Comparison of ENCODE assay signal across 2 fruit fly cellular contexts in the genomic region with DNA sequence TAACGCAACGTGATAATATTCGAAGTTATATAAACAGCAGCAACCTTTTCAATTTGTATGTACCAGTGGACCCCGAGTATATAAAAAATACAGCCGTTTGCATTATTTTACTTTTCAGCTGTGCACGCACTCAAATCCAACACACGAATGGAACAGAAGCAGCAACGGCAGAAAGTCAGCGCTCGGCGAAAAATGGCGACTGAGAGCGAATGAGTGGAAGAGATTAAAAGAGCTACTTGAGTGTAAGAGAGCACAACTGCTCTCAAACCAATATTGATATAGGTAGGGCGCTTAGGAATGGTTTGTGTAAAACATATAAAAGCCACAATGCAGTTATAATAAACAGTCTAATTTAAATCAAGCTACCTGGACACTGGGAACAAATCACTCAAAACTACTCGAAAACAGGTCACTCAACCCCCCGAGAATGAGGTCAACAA.
TF ChIP-seq lines count a peak whose summit lies in the region.

No protein-coding gene starts in this region.

TF ChIP-seq in whole organism, embryonic, 481 proteins besides CTCF, POLR2A, EP300 and RAD21 (continued from another document and continues in another):
- TF ChIP-seq CG10274 (GFP tag; optimal IDR thresholded peaks at IDR 0.05; lab: Kevin White, UChicago) (no peak), zen (tag; optimal IDR thresholded peaks at IDR 0.05; lab: Kevin White, UChicago) (no peak), CG15011 (GFP tag; optimal IDR thresholded peaks at IDR 0.05; lab: Kevin White, UChicago) (peak; percentile 65), CG13894 (tag; optimal IDR thresholded peaks at IDR 0.05; lab: Kevin White, UChicago) (no peak), CG7556 (GFP tag; optimal IDR thresholded peaks at IDR 0.05; lab: Kevin White, UChicago) (peak; percentile 55), chn (GFP tag; optimal IDR thresholded peaks at IDR 0.05; lab: Kevin White, UChicago) (peak; percentile 47), HHEX (GFP tag; optimal IDR thresholded peaks at IDR 0.05; lab: Kevin White, UChicago) (peak; percentile 80), Hmr (GFP tag; optimal IDR thresholded peaks at IDR 0.05; lab: Kevin White, UChicago) (peak; percentile 79), nerfin-2 (GFP tag; IDR thresholded peaks at IDR 0.05; lab: Robert Waterston, UW; ENCODE audit: partially characterized antibody) (no peak), CG33557 (GFP tag; optimal IDR thresholded peaks at IDR 0.05; lab: Kevin White, UChicago) (peak; percentile 68), Rx (GFP tag; IDR thresholded peaks at IDR 0.05; lab: Robert Waterston, UW) (no peak), CG8388 (GFP tag; optimal IDR thresholded peaks at IDR 0.05; lab: Kevin White, UChicago) (peak; percentile 35), CG16815 (GFP tag; optimal IDR thresholded peaks at IDR 0.05; lab: Kevin White, UChicago) (no peak), CG14050 (GFP tag; IDR thresholded peaks at IDR 0.05; lab: Robert Waterston, UW) (no peak), HLHmδ (GFP tag; optimal IDR thresholded peaks at IDR 0.05; lab: Kevin White, UChicago) (peak; percentile 82), HmgZ (tag; optimal IDR thresholded peaks at IDR 0.05; lab: Kevin White, UChicago) (peak; percentile 42), CG34376 (GFP tag; optimal IDR thresholded peaks at IDR 0.05; lab: Kevin White, UChicago) (peak; percentile 85), fd102C (GFP tag; optimal IDR thresholded peaks at IDR 0.05; lab: Kevin White, UChicago) (peak; percentile 80), Fer1 (GFP tag; optimal IDR thresholded peaks at IDR 0.05; lab: Kevin White, UChicago) (peak; percentile 84), ci (GFP tag; IDR thresholded peaks at IDR 0.05; lab: Robert Waterston, UW) (peak; percentile 86), sr (GFP tag; IDR thresholded peaks at IDR 0.05; lab: Robert Waterston, UW) (peak; percentile 38; the same call in 1 of the 3 replicates), CG15269 (tag; optimal IDR thresholded peaks at IDR 0.05; lab: Kevin White, UChicago) (peak; percentile 42), CG31388 (GFP tag; optimal IDR thresholded peaks at IDR 0.05; lab: Kevin White, UChicago) (no peak), CG1024 (GFP tag; IDR thresholded peaks at IDR 0.05; lab: Robert Waterston, UW) (peak; percentile 52; the same call in 1 of the 2 replicates), NC2α (GFP tag; optimal IDR thresholded peaks at IDR 0.05; lab: Kevin White, UChicago) (peak; percentile 43), stc (GFP tag; IDR thresholded peaks at IDR 0.05; lab: Robert Waterston, UW) (peak; percentile 57; the same call in 1 of the 2 replicates), CG12236 (GFP tag; optimal IDR thresholded peaks at IDR 0.05; lab: Kevin White, UChicago) (peak; percentile 39), ara (GFP tag; IDR thresholded peaks at IDR 0.05; lab: Robert Waterston, UW) (no peak), row (GFP tag; IDR thresholded peaks at IDR 0.05; lab: Robert Waterston, UW) (no peak; the same call in 2 of the 3 replicates), CG3407 (GFP tag; optimal IDR thresholded peaks at IDR 0.05; lab: Kevin White, UChicago) (peak; percentile 91), CG11695 (GFP tag; IDR thresholded peaks at IDR 0.05; lab: Robert Waterston, UW) (peak; percentile 72), chinmo (GFP tag; IDR thresholded peaks at IDR 0.05; lab: Robert Waterston, UW; ENCODE audit: partially characterized antibody) (peak; percentile 82; the same call in 1 of the 4 replicates), CG4854 (GFP tag; optimal IDR thresholded peaks at IDR 0.05; lab: Kevin White, UChicago) (peak; percentile 12), Elba2 (GFP tag; optimal IDR thresholded peaks at IDR 0.05; lab: Kevin White, UChicago) (no peak), Sry-β (GFP tag; optimal IDR thresholded peaks at IDR 0.05; lab: Kevin White, UChicago) (peak; percentile 29), CG8290 (GFP tag; optimal IDR thresholded peaks at IDR 0.05; lab: Kevin White, UChicago) (peak; percentile 49), CG8290 (tag; optimal IDR thresholded peaks at IDR 0.05; lab: Kevin White, UChicago) (peak; percentile 53 to 63), tll (GFP tag; optimal IDR thresholded peaks at IDR 0.05; lab: Kevin White, UChicago) (peak in 1 of 2 experiments; percentile 84), CG9932 (GFP tag; IDR thresholded peaks at IDR 0.05; lab: Robert Waterston, UW) (no peak), CG2889 (GFP tag; IDR thresholded peaks at IDR 0.05; lab: Robert Waterston, UW) (no peak), CG2129 (GFP tag; IDR thresholded peaks at IDR 0.05; lab: Robert Waterston, UW; ENCODE audit: partially characterized antibody) (no peak), CG8765 (GFP tag; IDR thresholded peaks at IDR 0.05; lab: Robert Waterston, UW) (no peak), CG7271 (tag; optimal IDR thresholded peaks at IDR 0.05; lab: Kevin White, UChicago) (no peak), CG3995 (GFP tag; optimal IDR thresholded peaks at IDR 0.05; lab: Kevin White, UChicago) (no peak), Atf-2 (GFP tag; optimal IDR thresholded peaks at IDR 0.05; lab: Kevin White, UChicago) (peak; percentile 35), CG13424 (tag; optimal IDR thresholded peaks at IDR 0.05; lab: Kevin White, UChicago) (peak; percentile 29), HmgD (GFP tag; optimal IDR thresholded peaks at IDR 0.05; lab: Kevin White, UChicago) (peak; percentile 14), Doc3 (GFP tag; IDR thresholded peaks at IDR 0.05; lab: Robert Waterston, UW; ENCODE audit: partially characterized antibody) (no peak), bcd (GFP tag; optimal IDR thresholded peaks at IDR 0.05; lab: Kevin White, UChicago) (peak; percentile 54), E2f2 (GFP tag; IDR thresholded peaks at IDR 0.05; lab: Robert Waterston, UW) (peak; percentile 29; the same call in 1 of the 2 replicates), sd (tag; optimal IDR thresholded peaks at IDR 0.05; lab: Kevin White, UChicago) (no peak), CG6791 (GFP tag; IDR thresholded peaks at IDR 0.05; lab: Robert Waterston, UW; ENCODE audit: partially characterized antibody) (no peak), CG10979 (tag; optimal IDR thresholded peaks at IDR 0.05; lab: Kevin White, UChicago) (peak; percentile 12), bigmax (GFP tag; optimal IDR thresholded peaks at IDR 0.05; lab: Kevin White, UChicago) (no peak), CG15601 (tag; optimal IDR thresholded peaks at IDR 0.05; lab: Kevin White, UChicago) (peak; percentile 78), ssp (GFP tag; IDR thresholded peaks at IDR 0.05; lab: Robert Waterston, UW) (no peak), fd3F (GFP tag; optimal IDR thresholded peaks at IDR 0.05; lab: Kevin White, UChicago) (peak; percentile 18), tx (GFP tag; optimal IDR thresholded peaks at IDR 0.05; lab: Kevin White, UChicago) (no peak), CG1647 (GFP tag; optimal IDR thresholded peaks at IDR 0.05; lab: Kevin White, UChicago) (peak; percentile 55), crp (GFP tag; optimal IDR thresholded peaks at IDR 0.05; lab: Kevin White, UChicago) (peak in 1 of 2 experiments; percentile 67), ase (GFP tag; IDR thresholded peaks at IDR 0.05; lab: Robert Waterston, UW) (peak; percentile 14; the same call in 1 of the 3 replicates), en (GFP tag; optimal IDR thresholded peaks at IDR 0.05; lab: Kevin White, UChicago) (peak; percentile 61)

TF ChIP-seq in whole organism, prepupa, 60 proteins besides CTCF, POLR2A, EP300 and RAD21 (continued from another document):
- TF ChIP-seq Eip75B (GFP tag; optimal IDR thresholded peaks at IDR 0.05; lab: Kevin White, UChicago), result peak; percentile 26
- TF ChIP-seq CG4318 (GFP tag; optimal IDR thresholded peaks at IDR 0.05; lab: Kevin White, UChicago), result no peak
- TF ChIP-seq Smox (GFP tag; optimal IDR thresholded peaks at IDR 0.05; lab: Kevin White, UChicago), result no peak
- TF ChIP-seq Lpt (GFP tag; optimal IDR thresholded peaks at IDR 0.05; lab: Kevin White, UChicago), result no peak
- TF ChIP-seq fkh (GFP tag; optimal IDR thresholded peaks at IDR 0.05; lab: Kevin White, UChicago), result peak; percentile 87
- no peak for TF ChIP-seq CG3032 (tag; optimal IDR thresholded peaks at IDR 0.05; lab: Kevin White, UChicago)
- no peak for TF ChIP-seq CG11902 (GFP tag; optimal IDR thresholded peaks at IDR 0.05; lab: Kevin White, UChicago)
- peak; percentile 8 for TF ChIP-seq CG10631 (GFP tag; optimal IDR thresholded peaks at IDR 0.05; lab: Kevin White, UChicago)
- TF ChIP-seq salr (GFP tag; optimal IDR thresholded peaks at IDR 0.05; lab: Kevin White, UChicago), result no peak
